Fruit fly (Drosophila melanogaster): Measurements from ENCODE around the gene bou.

The bou gene

dm6 chrX:7004101-7004700, 17.9 kb downstream of the bou start:
- TF ChIP-seq sv (GFP tag; optimal IDR thresholded peaks at IDR 0.05) (peak; percentile 56), rgr (GFP tag; optimal IDR thresholded peaks at IDR 0.05) (peak; percentile 5), Myc (optimal IDR thresholded peaks at IDR 0.05) (no peak)

DNA sequence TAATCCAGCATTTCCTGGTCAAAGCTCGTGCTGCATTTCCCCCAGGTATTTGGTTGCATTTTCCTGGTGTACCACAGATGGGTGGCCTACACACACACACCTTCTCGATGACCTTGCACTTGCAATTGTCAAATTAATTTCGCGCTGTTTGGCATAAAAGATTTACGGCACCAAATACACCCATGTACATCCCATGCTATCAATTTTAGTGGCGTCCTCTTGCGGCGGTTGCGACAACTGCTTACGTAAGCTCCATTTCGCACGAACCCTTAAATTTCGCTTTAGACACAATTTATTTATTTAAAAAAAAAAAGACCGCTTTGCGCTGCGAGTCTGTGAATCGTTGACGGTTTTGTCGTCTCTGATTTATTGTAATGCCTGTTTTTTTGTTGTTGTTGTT, 19.2 kb downstream of the bou start:
- no peak for TF ChIP-seq dmrt93B (GFP tag; optimal IDR thresholded peaks at IDR 0.05)
- TF ChIP-seq brk (GFP tag; optimal IDR thresholded peaks at IDR 0.05) = no peak
- TF ChIP-seq h (GFP tag; optimal IDR thresholded peaks at IDR 0.05) = no peak
- TF ChIP-seq Hr83 (GFP tag; optimal IDR thresholded peaks at IDR 0.05; ENCODE audit: poor library complexity, severe bottlenecking) = no peak
- TF ChIP-seq CG32264 (GFP tag; optimal IDR thresholded peaks at IDR 0.05) = no peak
- TF ChIP-seq Sp1 (GFP tag; optimal IDR thresholded peaks at IDR 0.05) = no peak
- TF ChIP-seq sage (GFP tag; optimal IDR thresholded peaks at IDR 0.05) = no peak
- TF ChIP-seq Myc (optimal IDR thresholded peaks at IDR 0.05) = no peak
- TF ChIP-seq br (GFP tag; optimal IDR thresholded peaks at IDR 0.05) = no peak
- no peak for TF ChIP-seq Hr78 (GFP tag; optimal IDR thresholded peaks at IDR 0.05)
- TF ChIP-seq N (GFP tag; optimal IDR thresholded peaks at IDR 0.05) = no peak
- TF ChIP-seq ey (GFP tag; optimal IDR thresholded peaks at IDR 0.05) = no peak
- TF ChIP-seq lola (GFP tag; optimal IDR thresholded peaks at IDR 0.05) = no peak

- peak; percentile 51 for TF ChIP-seq h (GFP tag; optimal IDR thresholded peaks at IDR 0.05)
- peak; percentile 35 for TF ChIP-seq br (GFP tag; optimal IDR thresholded peaks at IDR 0.05)
- peak; percentile 43 for TF ChIP-seq rgr (GFP tag; optimal IDR thresholded peaks at IDR 0.05)
- TF ChIP-seq Hr78 (GFP tag; optimal IDR thresholded peaks at IDR 0.05) = no peak
- no peak for TF ChIP-seq pan (optimal IDR thresholded peaks at IDR 0.05)
- peak; percentile 41 for TF ChIP-seq woc (GFP tag; optimal IDR thresholded peaks at IDR 0.05)
- TF ChIP-seq HLH106 (tag; optimal IDR thresholded peaks at IDR 0.05) = peak; percentile 1
- peak; percentile 52 for TF ChIP-seq ey (GFP tag; optimal IDR thresholded peaks at IDR 0.05)
- peak; percentile 8 for TF ChIP-seq brk (GFP tag; optimal IDR thresholded peaks at IDR 0.05)
- no peak for TF ChIP-seq Jra (GFP tag; optimal IDR thresholded peaks at IDR 0.05)
- peak in 1 of 2 experiments; percentile 31 for TF ChIP-seq foxo (GFP tag; optimal IDR thresholded peaks at IDR 0.05)
- peak; percentile 1 for TF ChIP-seq Sp1 (GFP tag; optimal IDR thresholded peaks at IDR 0.05)
These were observed 21.4 kb downstream of the bou start for dm6 chrX:7007693-7008092.

- peak; percentile 74 for TF ChIP-seq HLH106 (tag; optimal IDR thresholded peaks at IDR 0.05)
- TF ChIP-seq foxo (GFP tag; optimal IDR thresholded peaks at IDR 0.05) = peak in 1 of 2 experiments; percentile 80
- no peak for TF ChIP-seq Mio (GFP tag; optimal IDR thresholded peaks at IDR 0.05)
- peak; percentile 68 for TF ChIP-seq psq (GFP tag; optimal IDR thresholded peaks at IDR 0.05)
- TF ChIP-seq lola (GFP tag; optimal IDR thresholded peaks at IDR 0.05) = no peak
- TF ChIP-seq brk (GFP tag; optimal IDR thresholded peaks at IDR 0.05) = no peak
- no peak for TF ChIP-seq N (GFP tag; optimal IDR thresholded peaks at IDR 0.05)
- TF ChIP-seq sage (GFP tag; optimal IDR thresholded peaks at IDR 0.05) = no peak
- peak; percentile 25 for TF ChIP-seq rgr (GFP tag; optimal IDR thresholded peaks at IDR 0.05)
- TF ChIP-seq dmrt93B (GFP tag; optimal IDR thresholded peaks at IDR 0.05) = peak; percentile 42
- no peak for TF ChIP-seq Abd-B (GFP tag; optimal IDR thresholded peaks at IDR 0.05)
- no peak for TF ChIP-seq GATAd (GFP tag; optimal IDR thresholded peaks at IDR 0.05)
- no peak for TF ChIP-seq jim (GFP tag; optimal IDR thresholded peaks at IDR 0.05)
- peak; percentile 42 for TF ChIP-seq tai (GFP tag; optimal IDR thresholded peaks at IDR 0.05)
- TF ChIP-seq Vsx2 (GFP tag; optimal IDR thresholded peaks at IDR 0.05; ENCODE audit: partially characterized antibody) = no peak
- TF ChIP-seq usp (GFP tag; optimal IDR thresholded peaks at IDR 0.05) = no peak
- TF ChIP-seq Sp1 (GFP tag; optimal IDR thresholded peaks at IDR 0.05) = peak; percentile 63
- peak; percentile 70 for TF ChIP-seq woc (GFP tag; optimal IDR thresholded peaks at IDR 0.05)
- TF ChIP-seq Rel (GFP tag; optimal IDR thresholded peaks at IDR 0.05) = no peak
- TF ChIP-seq Rel (tag; optimal IDR thresholded peaks at IDR 0.05) = peak; percentile 12
- TF ChIP-seq Hnf4 (GFP tag; optimal IDR thresholded peaks at IDR 0.05) = peak; percentile 23
- peak; percentile 60 for TF ChIP-seq OdsH (GFP tag; optimal IDR thresholded peaks at IDR 0.05)
- peak; percentile 69 for TF ChIP-seq Dif (GFP tag; optimal IDR thresholded peaks at IDR 0.05; ENCODE audit: partially characterized antibody)
- no peak for TF ChIP-seq pan (optimal IDR thresholded peaks at IDR 0.05)
- no peak for TF ChIP-seq Myc (optimal IDR thresholded peaks at IDR 0.05)
- TF ChIP-seq h (GFP tag; optimal IDR thresholded peaks at IDR 0.05) = peak; percentile 74
- TF ChIP-seq dl (GFP tag; optimal IDR thresholded peaks at IDR 0.05; ENCODE audit: insufficient read depth in 1 of 2, partially characterized antibody in 2 of 2) = no peak
- no peak for TF ChIP-seq CrebA (GFP tag; optimal IDR thresholded peaks at IDR 0.05; ENCODE audit: borderline replicate concordance)
- peak; percentile 41 for TF ChIP-seq CG9705 (GFP tag; optimal IDR thresholded peaks at IDR 0.05)
- TF ChIP-seq dsf (GFP tag; optimal IDR thresholded peaks at IDR 0.05; ENCODE audit: borderline replicate concordance) = no peak
- peak; percentile 77 for TF ChIP-seq ey (GFP tag; optimal IDR thresholded peaks at IDR 0.05)
- no peak for TF ChIP-seq sv (GFP tag; optimal IDR thresholded peaks at IDR 0.05)
- TF ChIP-seq Jra (GFP tag; optimal IDR thresholded peaks at IDR 0.05) = peak; percentile 29
- TF ChIP-seq CG32264 (GFP tag; optimal IDR thresholded peaks at IDR 0.05) = no peak
- peak; percentile 53 for TF ChIP-seq br (GFP tag; optimal IDR thresholded peaks at IDR 0.05)
- TF ChIP-seq Dfd (GFP tag; optimal IDR thresholded peaks at IDR 0.05) = no peak
- TF ChIP-seq Hr78 (GFP tag; optimal IDR thresholded peaks at IDR 0.05) = no peak
These were observed 22.1 kb downstream of the bou start for dm6 chrX:7008102-7009087.
